Worm (Caenorhabditis elegans): ENCODE results near the gene rfc-4.

DNA sequence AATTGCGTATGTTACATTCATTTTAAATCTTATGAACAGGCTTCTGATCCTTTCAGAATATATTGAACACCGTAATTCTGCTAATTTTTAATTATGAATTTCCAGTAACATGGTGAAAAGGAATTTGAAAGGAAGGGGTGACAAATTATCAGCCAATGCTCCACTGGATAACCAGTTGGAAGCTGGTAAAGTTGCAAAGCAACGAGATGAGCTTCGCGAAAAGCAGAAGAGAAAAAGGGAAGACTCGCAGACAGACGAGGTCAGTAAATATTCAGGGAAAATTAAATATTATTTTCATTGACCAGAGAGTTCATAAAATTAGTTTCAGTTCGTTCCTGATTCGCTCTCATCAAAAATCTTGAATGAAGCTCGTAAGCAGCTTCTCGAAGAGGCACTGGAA lies 40.2 kb upstream of the rfc-4 start, which contains the start of gene byn-1:
- TF ChIP-seq elt-1 (tag; optimal IDR thresholded peaks at IDR 0.05) = no peak
- TF ChIP-seq lin-13 (GFP tag; optimal IDR thresholded peaks at IDR 0.05) = no peak
- TF ChIP-seq blmp-1 (tag; optimal IDR thresholded peaks at IDR 0.05; ENCODE audit: insufficient read depth) = no peak
- no peak for TF ChIP-seq aly-2 (tag; optimal IDR thresholded peaks at IDR 0.05)
- no peak for TF ChIP-seq ztf-11 (tag; optimal IDR thresholded peaks at IDR 0.05)
- TF ChIP-seq mdl-1 (tag; optimal IDR thresholded peaks at IDR 0.05) = no peak
- TF ChIP-seq ama-1 (optimal IDR thresholded peaks at IDR 0.05) = no peak

All from whole organism, L2 larva.